Worm (Caenorhabditis elegans): ENCODE data around the gene ced-2.

The ced-2 gene

ce11 chrIV:1595802-1596201, 1.3 kb upstream of the ced-2 start, which contains the start of gene npp-8 (continued):
- TF ChIP-seq mdl-1 (tag; optimal IDR thresholded peaks at IDR 0.05) (peak in 1 of 2 experiments; percentile 33), lin-13 (GFP tag; optimal IDR thresholded peaks at IDR 0.05) (peak; percentile 91), egl-27 (tag; optimal IDR thresholded peaks at IDR 0.05) (no peak), mep-1 (tag; optimal IDR thresholded peaks at IDR 0.05) (peak; percentile 90), lin-39 (tag; optimal IDR thresholded peaks at IDR 0.05) (no peak), nhr-10 (tag; optimal IDR thresholded peaks at IDR 0.05) (no peak), hlh-11 (tag; optimal IDR thresholded peaks at IDR 0.05) (peak; percentile 99), snpc-1.2 (GFP tag; IDR thresholded peaks at IDR 0.05) (peak; percentile 57; the same call in 1 of the 2 replicates), F26F4.8 (GFP tag; conservative IDR thresholded peaks at IDR 0.05) (no peak), nhr-41 (GFP tag; IDR thresholded peaks at IDR 0.05) (no peak), pqm-1 (tag; optimal IDR thresholded peaks at IDR 0.05) (peak; percentile 30), jun-1 (tag; optimal IDR thresholded peaks at IDR 0.05) (no peak), nhr-42 (GFP tag; IDR thresholded peaks at IDR 0.05) (peak; percentile 69; the same call in 1 of the 2 replicates), ceh-44 (GFP tag; IDR thresholded peaks at IDR 0.05) (0 out of 2 replicates have a peak, but pooled peaks have one; percentile 22), set-16 (GFP tag; IDR thresholded peaks at IDR 0.05) (0 out of 2 replicates have a peak, but pooled peaks have one; percentile 26), dmd-6 (GFP tag; IDR thresholded peaks at IDR 0.05) (peak; percentile 79), dmd-9 (GFP tag; IDR thresholded peaks at IDR 0.05) (peak; percentile 70; the same call in 1 of the 2 replicates), nhr-77 (tag; optimal IDR thresholded peaks at IDR 0.05) (peak; percentile 81), dpl-1 (GFP tag; optimal IDR thresholded peaks at IDR 0.05) (peak; percentile 89), fkh-10 (GFP tag; optimal IDR thresholded peaks at IDR 0.05) (peak; percentile 71), sdz-12 (GFP tag; optimal IDR thresholded peaks at IDR 0.05) (no peak), nhr-25 (tag; optimal IDR thresholded peaks at IDR 0.05; ENCODE audit: borderline replicate concordance, insufficient read depth) (peak; percentile 67), daf-19 (GFP tag; conservative IDR thresholded peaks at IDR 0.05) (no peak), hif-1 (tag; optimal IDR thresholded peaks at IDR 0.05) (peak in 1 of 2 experiments; percentile 85), lin-38 (GFP tag; IDR thresholded peaks at IDR 0.05) (peak; percentile 90), dve-1 (tag; optimal IDR thresholded peaks at IDR 0.05; ENCODE audit: insufficient read depth) (peak; percentile 91), hlh-30 (tag; optimal IDR thresholded peaks at IDR 0.05; ENCODE audit: insufficient read depth) (peak; percentile 90), ZK337.2 (GFP tag; IDR thresholded peaks at IDR 0.05) (0 out of 2 replicates have a peak, but pooled peaks have one; percentile 32), zip-2 (tag; optimal IDR thresholded peaks at IDR 0.05) (no peak), egl-43 (GFP tag; IDR thresholded peaks at IDR 0.05) (peak; percentile 61; the same call in 1 of the 2 replicates), spr-3 (GFP tag; optimal IDR thresholded peaks at IDR 0.05) (peak; percentile 86), unc-39 (tag; optimal IDR thresholded peaks at IDR 0.05) (no peak), hmg-1.1 (GFP tag; IDR thresholded peaks at IDR 0.05) (peak; percentile 83), skn-1 (tag; optimal IDR thresholded peaks at IDR 0.05) (no peak), ceh-82 (tag; optimal IDR thresholded peaks at IDR 0.05) (no peak), saeg-2 (GFP tag; IDR thresholded peaks at IDR 0.05) (0 out of 2 replicates have a peak, but pooled peaks have one; percentile 67), tra-1 (GFP tag; IDR thresholded peaks at IDR 0.05) (peak; percentile 60; the same call in 1 of the 2 replicates), F37D6.2 (tag; optimal IDR thresholded peaks at IDR 0.05) (peak; percentile 59), ama-1 (optimal IDR thresholded peaks at IDR 0.05) (peak; percentile 62), zip-11 (GFP tag; IDR thresholded peaks at IDR 0.05) (no peak), mdt-29 (GFP tag; IDR thresholded peaks at IDR 0.05) (peak; percentile 27; the same call in 1 of the 2 replicates), cey-2 (tag; optimal IDR thresholded peaks at IDR 0.05; ENCODE audit: borderline replicate concordance, insufficient read depth) (no peak), tag-97 (GFP tag; IDR thresholded peaks at IDR 0.05) (no peak), rbr-2 (tag; optimal IDR thresholded peaks at IDR 0.05) (peak; percentile 88), T26A8.4 (GFP tag; IDR thresholded peaks at IDR 0.05) (peak; percentile 86), zfp-2 (tag; optimal IDR thresholded peaks at IDR 0.05) (peak; percentile 33), F44E2.7 (GFP tag; IDR thresholded peaks at IDR 0.05) (no peak), ces-1 (GFP tag; optimal IDR thresholded peaks at IDR 0.05) (no peak), arid-1 (GFP tag; conservative IDR thresholded peaks at IDR 0.05) (peak; percentile 90), ZK546.5 (tag; optimal IDR thresholded peaks at IDR 0.05) (no peak)
